Worm (Caenorhabditis elegans) whole organism, L1 larva: ENCODE data around the gene cnc-5.

Experiments
- C04F5.9 ChIP-seq: sonication (generic microtip); optimal IDR thresholded peaks from 2 replicates; lab custom pipeline; 2016; ENCODE audit warnings: missing genetic modification characterization, missing compliant biosample characterization
- F16B12.6 ChIP-seq: fragments of 150-350 bp; optimal IDR thresholded peaks from 2 replicates; lab custom pipeline; 2014; ENCODE audit warnings: missing biosample characterization, missing genetic modification characterization
- Y116A8C.19 ChIP-seq: sonication (generic microtip); optimal IDR thresholded peaks from 2 replicates; lab custom pipeline; 2016; ENCODE audit warnings: missing compliant biosample characterization, missing genetic modification characterization, borderline replicate concordance
- aha-1 ChIP-seq: fragments of 150-350 bp; optimal IDR thresholded peaks from 2 replicates; lab custom pipeline; 2014; ENCODE audit warnings: missing biosample characterization, missing genetic modification characterization
- alr-1 ChIP-seq: fragments of 200-800 bp; sonication (Bioruptor generic); optimal IDR thresholded peaks from 2 replicates; lab custom pipeline; 2018; ENCODE audit warnings: borderline replicate concordance, mild to moderate bottlenecking, missing genetic modification characterization, missing compliant biosample characterization
- aly-2 ChIP-seq: fragments of 150-350 bp; optimal IDR thresholded peaks from 2 replicates; lab custom pipeline; 2014; ENCODE audit warnings: missing biosample characterization, missing genetic modification characterization
- ama-1 ChIP-seq: fragments of 150-350 bp; optimal IDR thresholded peaks from 2 replicates; lab custom pipeline; 2014
- blmp-1 ChIP-seq: fragments of 150-350 bp; optimal IDR thresholded peaks from 2 replicates; lab custom pipeline; 2014; ENCODE audit warnings: missing biosample characterization, missing genetic modification characterization
- ceh-8 ChIP-seq: fragments of 200-800 bp; sonication (Bioruptor generic); optimal IDR thresholded peaks from 2 replicates; lab custom pipeline; 2018; ENCODE audit warnings: mild to moderate bottlenecking, missing genetic modification characterization, moderate library complexity, missing compliant biosample characterization
- ceh-82 ChIP-seq, 3 experiments: fragments of 150-350 bp in 1 of 3; sonication (generic microtip) in 2 of 3; optimal IDR thresholded peaks; 2 replicates each; lab custom pipeline; 2014 to 2017; ENCODE audit warnings: missing biosample characterization in 3 of 3, missing genetic modification characterization in 3 of 3
- ceh-88 ChIP-seq: fragments of 200-800 bp; sonication (Bioruptor generic); IDR thresholded peaks from 2 replicates; pipeline ENCODE4 v1.3.6; 2022; ENCODE audit warnings: missing genetic modification characterization, missing compliant biosample characterization
- ceh-90 ChIP-seq: sonication (generic microtip); optimal IDR thresholded peaks from 2 replicates; lab custom pipeline; 2016; ENCODE audit warnings: missing genetic modification characterization, missing compliant biosample characterization
- ces-1 ChIP-seq: fragments of 150-350 bp; optimal IDR thresholded peaks from 2 replicates; lab custom pipeline; 2014; ENCODE audit warnings: missing biosample characterization, missing genetic modification reagents, missing genetic modification characterization
- dpl-1 ChIP-seq, 3 experiments: fragments of 150-350 bp in 2 of 3; sonication (generic microtip) in 1 of 3; optimal IDR thresholded peaks; 2 replicates each; lab custom pipeline; 2014 to 2017; ENCODE audit warnings: missing biosample characterization in 3 of 3, missing genetic modification characterization in 3 of 3, missing genetic modification reagents in 3 of 3
- dsc-1 ChIP-seq: sonication (generic microtip); optimal IDR thresholded peaks from 2 replicates; lab custom pipeline; 2016; ENCODE audit warnings: mild to moderate bottlenecking, missing genetic modification characterization, missing compliant biosample characterization
- efl-1 ChIP-seq, 4 experiments: fragments of 150-350 bp; optimal IDR thresholded peaks in 3 of 4; peaks in 1 of 4; 1 replicate in 1 of 4; 2 replicates in 3 of 4; lab custom pipeline; 2014; ENCODE audit warnings: missing biosample characterization in 2 of 4, missing genetic modification characterization in 2 of 4, missing genetic modification reagents in 2 of 4
- efl-3 ChIP-seq: fragments of 200-800 bp; sonication (Bioruptor generic); optimal IDR thresholded peaks from 2 replicates; lab custom pipeline; 2018; ENCODE audit warnings: mild to moderate bottlenecking, missing genetic modification characterization, missing compliant biosample characterization
- elt-2 ChIP-seq: sonication (generic microtip); optimal IDR thresholded peaks from 2 replicates; lab custom pipeline; 2016; ENCODE audit warnings: missing genetic modification characterization, mild to moderate bottlenecking, inconsistent platforms, missing compliant biosample characterization, missing genetic modification reagents
- elt-3 ChIP-seq, 6 experiments: fragments of 150-350 bp in 1 of 6; sonication (generic microtip); optimal IDR thresholded peaks; 2 replicates each; lab custom pipeline; 2017 to 2018; ENCODE audit warnings: missing biosample characterization in 6 of 6, missing genetic modification characterization in 6 of 6, inconsistent platforms in 1 of 6
- fkh-4 ChIP-seq: sonication (generic microtip); optimal IDR thresholded peaks from 2 replicates; lab custom pipeline; 2016; ENCODE audit warnings: missing compliant biosample characterization, missing genetic modification characterization, borderline replicate concordance
- fos-1 ChIP-seq: fragments of 150-350 bp; optimal IDR thresholded peaks from 2 replicates; lab custom pipeline; 2014; ENCODE audit warnings: missing biosample characterization, missing genetic modification characterization
- grh-1 ChIP-seq: fragments of 200-800 bp; sonication (Bioruptor generic); IDR thresholded peaks from 2 replicates; pipeline ENCODE4 v1.3.6; 2022; ENCODE audit warnings: missing genetic modification reagents, missing genetic modification characterization, missing compliant biosample characterization
- hlh-17 ChIP-seq: fragments of 200-800 bp; sonication (Bioruptor generic); optimal IDR thresholded peaks from 2 replicates; lab custom pipeline; 2018; ENCODE audit warnings: missing genetic modification characterization, mild to moderate bottlenecking, missing compliant biosample characterization, moderate library complexity, borderline replicate concordance
- hpl-2 ChIP-seq: fragments of 150-350 bp; optimal IDR thresholded peaks from 2 replicates; lab custom pipeline; 2014; ENCODE audit warnings: missing biosample characterization, missing genetic modification reagents, missing genetic modification characterization
- irx-1 ChIP-seq: sonication (generic microtip); optimal IDR thresholded peaks from 2 replicates; lab custom pipeline; 2016; ENCODE audit warnings: missing genetic modification characterization, missing compliant biosample characterization
- jun-1 ChIP-seq: fragments of 150-350 bp; optimal IDR thresholded peaks from 2 replicates; lab custom pipeline; 2014; ENCODE audit warnings: missing biosample characterization, missing genetic modification reagents, missing genetic modification characterization
- lin-14 ChIP-seq: fragments of 200-800 bp; sonication (Bioruptor generic); optimal IDR thresholded peaks from 2 replicates; lab custom pipeline; 2018; ENCODE audit warnings: mild to moderate bottlenecking, missing genetic modification characterization, moderate library complexity, missing compliant biosample characterization
- mdl-1 ChIP-seq, 2 experiments: fragments of 150-350 bp; optimal IDR thresholded peaks; 2 replicates each; lab custom pipeline; 2014 to 2017; ENCODE audit warnings: missing biosample characterization in 2 of 2, missing genetic modification characterization in 2 of 2, inconsistent platforms in 1 of 2
- mef-2 ChIP-seq: fragments of 150-350 bp; optimal IDR thresholded peaks from 2 replicates; lab custom pipeline; 2014; ENCODE audit warnings: missing biosample characterization, missing genetic modification characterization
- nhr-47 ChIP-seq: sonication (generic microtip); optimal IDR thresholded peaks from 2 replicates; lab custom pipeline; 2016; ENCODE audit warnings: mild to moderate bottlenecking, missing genetic modification characterization, moderate library complexity, missing compliant biosample characterization
- nhr-77 ChIP-seq: fragments of 150-350 bp; optimal IDR thresholded peaks from 2 replicates; lab custom pipeline; 2014; ENCODE audit warnings: missing biosample characterization, missing genetic modification characterization
- nhr-85 ChIP-seq: sonication (generic microtip); peaks from one replicate; lab custom pipeline; 2016; ENCODE audit warnings: missing genetic modification characterization, inconsistent platforms, missing compliant biosample characterization
- nhr-90 ChIP-seq: sonication (generic microtip); optimal IDR thresholded peaks from 2 replicates; lab custom pipeline; 2016; ENCODE audit warnings: mild to moderate bottlenecking, missing genetic modification characterization, missing compliant biosample characterization; ENCODE audit not compliant: poor library complexity
- pag-3 ChIP-seq: sonication (generic microtip); optimal IDR thresholded peaks from 2 replicates; lab custom pipeline; 2017; ENCODE audit warnings: missing genetic modification characterization, mild to moderate bottlenecking, missing compliant biosample characterization, antibody characterized with exemption, borderline replicate concordance; ENCODE audit not compliant: insufficient read depth
- pqm-1 ChIP-seq: sonication (generic microtip); optimal IDR thresholded peaks from 3 replicates; lab custom pipeline; 2017; ENCODE audit warnings: missing biosample characterization, missing genetic modification characterization
- rnt-1 ChIP-seq: sonication (generic microtip); optimal IDR thresholded peaks from 2 replicates; lab custom pipeline; 2016; ENCODE audit warnings: mild to moderate bottlenecking, missing genetic modification characterization, moderate library complexity, missing compliant biosample characterization
- sox-4 ChIP-seq: sonication (generic microtip); optimal IDR thresholded peaks from 2 replicates; lab custom pipeline; 2016; ENCODE audit warnings: missing genetic modification characterization, missing compliant biosample characterization
- sptf-1 ChIP-seq: fragments of 150-350 bp; optimal IDR thresholded peaks from 2 replicates; lab custom pipeline; 2014; ENCODE audit warnings: missing biosample characterization, missing genetic modification characterization
- sup-37 ChIP-seq: fragments of 200-800 bp; sonication (Bioruptor generic); optimal IDR thresholded peaks from 2 replicates; lab custom pipeline; 2018; ENCODE audit warnings: mild to moderate bottlenecking, missing genetic modification characterization, missing compliant biosample characterization
- swsn-7 ChIP-seq: sonication (generic microtip); optimal IDR thresholded peaks from 2 replicates; lab custom pipeline; 2016; ENCODE audit warnings: missing genetic modification characterization, missing compliant biosample characterization
- tlp-1 ChIP-seq: fragments of 150-350 bp; optimal IDR thresholded peaks from 2 replicates; lab custom pipeline; 2014; ENCODE audit warnings: missing biosample characterization, missing genetic modification characterization
- unc-62 ChIP-seq: fragments of 150-350 bp; optimal IDR thresholded peaks from 2 replicates; lab custom pipeline; 2014; ENCODE audit warnings: missing biosample characterization, missing genetic modification reagents, missing genetic modification characterization
- unc-86 ChIP-seq: sonication (generic microtip); optimal IDR thresholded peaks from 2 replicates; lab custom pipeline; 2016; ENCODE audit warnings: missing genetic modification characterization, missing compliant biosample characterization
- unc-98 ChIP-seq: fragments of 200-800 bp; sonication (Bioruptor generic); IDR thresholded peaks from 2 replicates; pipeline ENCODE4 v1.3.6; 2022; ENCODE audit warnings: missing genetic modification characterization, missing compliant biosample characterization
- vab-15 ChIP-seq: sonication (generic microtip); optimal IDR thresholded peaks from 2 replicates; lab custom pipeline; 2017; ENCODE audit warnings: missing genotype, mild to moderate bottlenecking, missing genetic modification characterization, missing compliant biosample characterization
- xbp-1 ChIP-seq: sonication (generic microtip); optimal IDR thresholded peaks from 2 replicates; lab custom pipeline; 2016; ENCODE audit warnings: missing genetic modification characterization, missing compliant biosample characterization
- zag-1 ChIP-seq: fragments of 150-350 bp; optimal IDR thresholded peaks from 2 replicates; lab custom pipeline; 2014; ENCODE audit warnings: missing biosample characterization, missing genetic modification characterization
- zip-4 ChIP-seq: fragments of 200-800 bp; sonication (Bioruptor generic); optimal IDR thresholded peaks from 2 replicates; lab custom pipeline; 2018; ENCODE audit warnings: mild to moderate bottlenecking, missing genetic modification characterization, moderate library complexity, missing compliant biosample characterization
- ztf-11 ChIP-seq, 2 experiments: sonication (generic microtip); optimal IDR thresholded peaks; 2 replicates each; lab custom pipeline; 2016 to 2017; ENCODE audit warnings: missing genetic modification characterization in 2 of 2, missing biosample characterization in 1 of 2, missing compliant biosample characterization in 1 of 2

Gene cnc-5

ce11 chrV:1474486-1475125 is 29.4 kb downstream of the cnc-5 start, which contains the start of the genes F53E2.2 and unc-60 (continued):
- peak; percentile 68 for TF ChIP-seq jun-1
- peak in 1 of 2 experiments; percentile 47 for TF ChIP-seq mdl-1 (tag; optimal IDR thresholded peaks at IDR 0.05; lab: Kevin White, UChicago)
- no peak for TF ChIP-seq sptf-1 (tag; lab: Kevin White, UChicago)
- no peak for TF ChIP-seq ceh-8 (GFP tag; lab: Kevin White, UChicago)
- no peak for TF ChIP-seq zip-4 (GFP tag; lab: Kevin White, UChicago)
- TF ChIP-seq ceh-88, result no peak
- peak; percentile 60 for TF ChIP-seq swsn-7
- peak; percentile 49 for TF ChIP-seq blmp-1 (tag; lab: Kevin White, UChicago)
- TF ChIP-seq rnt-1 (tag; lab: Kevin White, UChicago), result peak; percentile 49
- peak; percentile 29 for TF ChIP-seq irx-1 (tag; lab: Kevin White, UChicago)
- no peak for TF ChIP-seq tlp-1 (tag; lab: Kevin White, UChicago)
- no peak for TF ChIP-seq C04F5.9
- no peak for TF ChIP-seq grh-1
- TF ChIP-seq elt-3 (tag; optimal IDR thresholded peaks at IDR 0.05; lab: Kevin White, UChicago), result no peak
- TF ChIP-seq F16B12.6 (tag; lab: Kevin White, UChicago), result no peak
- TF ChIP-seq zag-1 (tag; lab: Kevin White, UChicago), result no peak
- TF ChIP-seq dpl-1 (GFP tag; optimal IDR thresholded peaks at IDR 0.05; lab: Kevin White, UChicago), result peak; percentile 2 to 35 (median 19)
- no peak for TF ChIP-seq alr-1 (tag; lab: Kevin White, UChicago)
- no peak for TF ChIP-seq sup-37 (GFP tag; lab: Kevin White, UChicago)
- TF ChIP-seq hpl-2, result no peak
- peak; percentile 65 for TF ChIP-seq unc-86 (tag; lab: Kevin White, UChicago)
- no peak for TF ChIP-seq pag-3 (tag; lab: Kevin White, UChicago)
- no peak for TF ChIP-seq pqm-1
- no peak for TF ChIP-seq unc-98 (GFP tag; lab: Robert Waterston, UW)
- peak; percentile 72 for TF ChIP-seq nhr-47
- peak; percentile 59 for TF ChIP-seq nhr-77 (tag; lab: Kevin White, UChicago)
- peak; percentile 49 to 57 for TF ChIP-seq efl-1 (optimal IDR thresholded peaks at IDR 0.05; lab: Kevin White, UChicago)
- TF ChIP-seq efl-1 (GFP tag; optimal IDR thresholded peaks at IDR 0.05 in 1 of 2; lab: Kevin White, UChicago), result peak; percentile 40 to 93
- TF ChIP-seq aha-1 (tag; lab: Kevin White, UChicago), result no peak
- no peak for TF ChIP-seq fos-1 (tag; lab: Kevin White, UChicago)
- TF ChIP-seq fkh-4 (tag; lab: Kevin White, UChicago), result no peak
- TF ChIP-seq efl-3 (GFP tag; lab: Kevin White, UChicago), result no peak
- no peak for TF ChIP-seq ceh-90
- TF ChIP-seq hlh-17 (GFP tag; lab: Kevin White, UChicago), result no peak
- TF ChIP-seq ces-1, result no peak
- TF ChIP-seq ztf-11 (tag; optimal IDR thresholded peaks at IDR 0.05; lab: Kevin White, UChicago), result peak in 1 of 2 experiments; percentile 54
- no peak for TF ChIP-seq sox-4
- TF ChIP-seq Y116A8C.19 (tag; lab: Kevin White, UChicago), result no peak
- TF ChIP-seq vab-15 (tag; lab: Kevin White, UChicago), result no peak
- peak; percentile 44 for TF ChIP-seq xbp-1
- peak in 2 of 3 experiments; percentile 69 to 78 for TF ChIP-seq ceh-82 (tag; optimal IDR thresholded peaks at IDR 0.05; lab: Kevin White, UChicago)
- TF ChIP-seq elt-2 (tag; lab: Kevin White, UChicago), result peak; percentile 5
- TF ChIP-seq nhr-85 (tag; lab: Kevin White, UChicago), result peak; percentile 74
- peak; percentile 98 for TF ChIP-seq lin-14 (GFP tag; lab: Kevin White, UChicago)
- no peak for TF ChIP-seq mef-2 (tag; lab: Kevin White, UChicago)
- TF ChIP-seq unc-62 (GFP tag; lab: Kevin White, UChicago), result no peak
- no peak for TF ChIP-seq aly-2
- peak; percentile 46 for TF ChIP-seq dsc-1 (tag; lab: Kevin White, UChicago)
- peak; percentile 25 for TF ChIP-seq nhr-90 (tag; lab: Kevin White, UChicago)
- TF ChIP-seq ama-1 (lab: Kevin White, UChicago), result no peak
- TF ChIP-seq, all 84 proteins: peak for 33
